Worm (Caenorhabditis elegans) whole organism, L4 larva: Measurements from ENCODE around the gene aly-2.

Experiments
- D1046.2 ChIP-seq: fragments of 200-800 bp; sonication (Bioruptor generic); IDR thresholded peaks from 2 replicates; pipeline ENCODE4 v1.3.6; 2022; ENCODE audit warnings: missing genetic modification characterization, missing compliant biosample characterization
- F37D6.2 ChIP-seq: sonication (generic microtip); optimal IDR thresholded peaks from 2 replicates; lab custom pipeline; 2016; ENCODE audit warnings: mild to moderate bottlenecking, missing genetic modification characterization, missing compliant biosample characterization
- aly-2 ChIP-seq: sonication (generic microtip); optimal IDR thresholded peaks from 2 replicates; lab custom pipeline; 2018; ENCODE audit warnings: missing biosample characterization, missing genetic modification characterization
- arid-1 ChIP-seq: fragments of 200-800 bp; sonication (Bioruptor generic); conservative IDR thresholded peaks from 2 replicates; pipeline ENCODE4 v1.3.6; 2022; ENCODE audit warnings: missing genetic modification reagents, missing genetic modification characterization, missing compliant biosample characterization
- ceh-32 ChIP-seq: sonication (generic microtip); optimal IDR thresholded peaks from 2 replicates; lab custom pipeline; 2016; ENCODE audit warnings: mild to moderate bottlenecking, missing genetic modification characterization, missing compliant biosample characterization; ENCODE audit not compliant: poor library complexity
- ceh-44 ChIP-seq: fragments of 200-800 bp; sonication (Bioruptor generic); IDR thresholded peaks from 2 replicates; pipeline ENCODE4 v1.3.6; 2022; ENCODE audit warnings: missing genetic modification reagents, missing genetic modification characterization, missing compliant biosample characterization
- daf-12 ChIP-seq: fragments of 150-350 bp; optimal IDR thresholded peaks from 2 replicates; lab custom pipeline; 2014; ENCODE audit warnings: missing biosample characterization, missing genetic modification reagents, missing genetic modification characterization
- daf-16 ChIP-seq, 3 experiments: sonication (generic microtip); optimal IDR thresholded peaks; 2 replicates each; lab custom pipeline; 2016 to 2017; ENCODE audit warnings: missing genetic modification characterization in 3 of 3, missing genetic modification reagents in 3 of 3, mild to moderate bottlenecking in 2 of 3, missing compliant biosample characterization in 2 of 3, missing biosample characterization in 1 of 3, moderate library complexity in 1 of 3
- daf-19 ChIP-seq: fragments of 200-800 bp; sonication (Bioruptor generic); conservative IDR thresholded peaks from 2 replicates; pipeline ENCODE4 v1.3.6; 2022; ENCODE audit warnings: missing genetic modification characterization, missing compliant biosample characterization
- dmd-6 ChIP-seq: fragments of 200-800 bp; sonication (Bioruptor generic); IDR thresholded peaks from 2 replicates; pipeline ENCODE4 v1.3.6; 2022; ENCODE audit warnings: missing genetic modification reagents, missing genetic modification characterization, missing compliant biosample characterization
- dve-1 ChIP-seq: sonication (generic microtip); optimal IDR thresholded peaks from 2 replicates; lab custom pipeline; 2017; ENCODE audit warnings: antibody characterized with exemption, mild to moderate bottlenecking, missing genetic modification characterization, missing compliant biosample characterization; ENCODE audit not compliant: insufficient read depth
- egl-27 ChIP-seq: sonication (generic microtip); optimal IDR thresholded peaks from 3 replicates; lab custom pipeline; 2017; ENCODE audit warnings: missing biosample characterization, missing genetic modification reagents, missing genetic modification characterization
- egl-43 ChIP-seq: fragments of 200-800 bp; sonication (Bioruptor generic); IDR thresholded peaks from 2 replicates; pipeline ENCODE4 v1.3.6; 2022; ENCODE audit warnings: missing genetic modification reagents, missing genetic modification characterization, missing compliant biosample characterization
- fos-1 ChIP-seq: fragments of 150-350 bp; optimal IDR thresholded peaks from 2 replicates; lab custom pipeline; 2014; ENCODE audit warnings: missing biosample characterization, missing genetic modification characterization
- hif-1 ChIP-seq, 2 experiments: sonication (generic microtip); optimal IDR thresholded peaks; 2 replicates each; lab custom pipeline; 2016 to 2017; ENCODE audit warnings: missing compliant biosample characterization in 2 of 2, missing genetic modification characterization in 2 of 2, missing genetic modification reagents in 2 of 2, missing genotype in 2 of 2, mild to moderate bottlenecking in 1 of 2
- hlh-11 ChIP-seq: fragments of 200-800 bp; sonication (Bioruptor generic); optimal IDR thresholded peaks from 2 replicates; lab custom pipeline; 2018; ENCODE audit warnings: mild to moderate bottlenecking, missing genetic modification characterization, missing compliant biosample characterization
- hlh-30 ChIP-seq: sonication (generic microtip); optimal IDR thresholded peaks from 2 replicates; lab custom pipeline; 2017; ENCODE audit warnings: antibody characterized with exemption, mild to moderate bottlenecking, missing genetic modification characterization, missing compliant biosample characterization; ENCODE audit not compliant: insufficient read depth
- hmg-1.1 ChIP-seq: fragments of 200-800 bp; sonication (Bioruptor generic); IDR thresholded peaks from 2 replicates; pipeline ENCODE4 v1.3.6; 2022; ENCODE audit warnings: missing genetic modification reagents, missing genetic modification characterization, missing compliant biosample characterization
- lim-7 ChIP-seq: fragments of 200-800 bp; sonication (Bioruptor generic); IDR thresholded peaks from 2 replicates; pipeline ENCODE4 v1.3.6; 2022; ENCODE audit warnings: missing genetic modification characterization, missing compliant biosample characterization
- lin-1 ChIP-seq: fragments of 200-800 bp; sonication (Bioruptor generic); IDR thresholded peaks from 2 replicates; pipeline ENCODE4 v1.3.6; 2022; ENCODE audit warnings: missing genetic modification reagents, missing genetic modification characterization, missing compliant biosample characterization
- lin-13 ChIP-seq: fragments of 150-350 bp; optimal IDR thresholded peaks from 2 replicates; lab custom pipeline; 2014; ENCODE audit warnings: missing biosample characterization, missing genetic modification reagents, missing genetic modification characterization
- lir-3 ChIP-seq: sonication (generic microtip); optimal IDR thresholded peaks from 2 replicates; lab custom pipeline; 2016; ENCODE audit warnings: mild to moderate bottlenecking, missing genetic modification characterization, missing compliant biosample characterization
- lsy-2 ChIP-seq, 2 experiments: fragments of 150-350 bp in 1 of 2; sonication (generic microtip) in 1 of 2; optimal IDR thresholded peaks; 2 replicates each; lab custom pipeline; 2014 to 2017; ENCODE audit warnings: missing biosample characterization in 2 of 2, missing genetic modification characterization in 2 of 2
- mdl-1 ChIP-seq, 2 experiments: fragments of 150-350 bp in 1 of 2; sonication (generic microtip) in 1 of 2; optimal IDR thresholded peaks; 2 replicates each; lab custom pipeline; 2014 to 2017; ENCODE audit warnings: missing biosample characterization in 2 of 2, missing genetic modification characterization in 2 of 2
- mdt-29 ChIP-seq: fragments of 200-800 bp; sonication (Bioruptor generic); IDR thresholded peaks from 2 replicates; pipeline ENCODE4 v1.3.6; 2022; ENCODE audit warnings: missing genetic modification reagents, missing genetic modification characterization, missing compliant biosample characterization
- mep-1 ChIP-seq: fragments of 150-350 bp; sonication (generic microtip); optimal IDR thresholded peaks from 3 replicates; lab custom pipeline; 2014; ENCODE audit warnings: missing biosample characterization, missing genetic modification characterization
- mes-2 ChIP-seq: sonication (generic microtip); optimal IDR thresholded peaks from 2 replicates; lab custom pipeline; 2016; ENCODE audit warnings: missing genotype, mild to moderate bottlenecking, missing genetic modification characterization, missing compliant biosample characterization; ENCODE audit not compliant: poor library complexity, severe bottlenecking
- mxl-3 ChIP-seq: fragments of 200-800 bp; sonication (Bioruptor generic); optimal IDR thresholded peaks from 2 replicates; lab custom pipeline; 2018; ENCODE audit warnings: mild to moderate bottlenecking, missing genetic modification characterization, missing compliant biosample characterization
- nhr-10 ChIP-seq: fragments of 150-350 bp; optimal IDR thresholded peaks from 2 replicates; lab custom pipeline; 2014; ENCODE audit warnings: missing biosample characterization, missing genetic modification characterization
- nhr-102 ChIP-seq: sonication (generic microtip); optimal IDR thresholded peaks from 2 replicates; lab custom pipeline; 2016; ENCODE audit warnings: mild to moderate bottlenecking, missing genetic modification characterization, moderate library complexity, missing compliant biosample characterization
- nhr-25 ChIP-seq: sonication (generic microtip); optimal IDR thresholded peaks from 2 replicates; lab custom pipeline; 2017; ENCODE audit warnings: missing genetic modification characterization, mild to moderate bottlenecking, missing compliant biosample characterization, antibody characterized with exemption, moderate library complexity, borderline replicate concordance; ENCODE audit not compliant: insufficient read depth
- nhr-28 ChIP-seq: fragments of 150-350 bp; optimal IDR thresholded peaks from 2 replicates; lab custom pipeline; 2014; ENCODE audit warnings: missing biosample characterization, missing genetic modification characterization
- nhr-48 ChIP-seq: sonication (generic microtip); optimal IDR thresholded peaks from 2 replicates; lab custom pipeline; 2016; ENCODE audit warnings: mild to moderate bottlenecking, missing genetic modification characterization, missing compliant biosample characterization
- nhr-6 ChIP-seq: fragments of 150-350 bp; optimal IDR thresholded peaks from 2 replicates; lab custom pipeline; 2014; ENCODE audit warnings: missing biosample characterization, missing genetic modification characterization
- nhr-77 ChIP-seq: fragments of 150-350 bp; optimal IDR thresholded peaks from 2 replicates; lab custom pipeline; 2014; ENCODE audit warnings: missing biosample characterization, missing genetic modification characterization
- pha-4 ChIP-seq, 2 experiments: fragments of 150-350 bp in 1 of 2; fragments of 200-800 bp in 1 of 2; sonication (Bioruptor generic) in 1 of 2; IDR thresholded peaks in 1 of 2; optimal IDR thresholded peaks in 1 of 2; 2 replicates each; pipeline versions ENCODE4 v1.3.6 to Lab custom; 2014 to 2022; ENCODE audit warnings: missing genetic modification characterization in 2 of 2, missing genetic modification reagents in 2 of 2, missing biosample characterization in 1 of 2, missing compliant biosample characterization in 1 of 2
- php-3 ChIP-seq: fragments of 200-800 bp; sonication (Bioruptor generic); IDR thresholded peaks from 2 replicates; pipeline ENCODE4 v1.3.6; 2022; ENCODE audit warnings: missing genetic modification reagents, missing genetic modification characterization, missing compliant biosample characterization
- pqm-1 ChIP-seq: sonication (generic microtip); optimal IDR thresholded peaks from 2 replicates; lab custom pipeline; 2017; ENCODE audit warnings: missing biosample characterization, missing genetic modification characterization
- spr-1 ChIP-seq: sonication (generic microtip); optimal IDR thresholded peaks from 2 replicates; lab custom pipeline; 2016; ENCODE audit warnings: mild to moderate bottlenecking, missing genetic modification characterization, missing compliant biosample characterization
- tra-1 ChIP-seq: fragments of 200-800 bp; sonication (Bioruptor generic); IDR thresholded peaks from 2 replicates; pipeline ENCODE4 v1.3.6; 2022; ENCODE audit warnings: missing genetic modification reagents, missing genetic modification characterization, missing compliant biosample characterization
- unc-39 ChIP-seq: sonication (generic microtip); optimal IDR thresholded peaks from 2 replicates; lab custom pipeline; 2017; ENCODE audit warnings: missing biosample characterization, missing genetic modification characterization
- unc-62 ChIP-seq, 3 experiments: fragments of 150-350 bp in 1 of 3; sonication (generic microtip); optimal IDR thresholded peaks in 2 of 3; peaks in 1 of 3; 1 replicate in 1 of 3; 2 replicates in 2 of 3; lab custom pipeline; 2014 to 2017; ENCODE audit warnings: missing biosample characterization in 3 of 3, missing genetic modification characterization in 3 of 3, missing genetic modification reagents in 3 of 3, missing genotype in 1 of 3
- vab-7 ChIP-seq: fragments of 200-800 bp; sonication (Bioruptor generic); IDR thresholded peaks from 2 replicates; pipeline ENCODE4 v1.3.6; 2022; ENCODE audit warnings: missing genetic modification reagents, missing genetic modification characterization, missing compliant biosample characterization
- zfp-3 ChIP-seq: fragments of 200-800 bp; sonication (Bioruptor generic); conservative IDR thresholded peaks from 2 replicates; pipeline ENCODE4 v1.3.6; 2022; ENCODE audit warnings: missing genetic modification reagents, missing genetic modification characterization, missing compliant biosample characterization

aly-2 gene

DNA sequence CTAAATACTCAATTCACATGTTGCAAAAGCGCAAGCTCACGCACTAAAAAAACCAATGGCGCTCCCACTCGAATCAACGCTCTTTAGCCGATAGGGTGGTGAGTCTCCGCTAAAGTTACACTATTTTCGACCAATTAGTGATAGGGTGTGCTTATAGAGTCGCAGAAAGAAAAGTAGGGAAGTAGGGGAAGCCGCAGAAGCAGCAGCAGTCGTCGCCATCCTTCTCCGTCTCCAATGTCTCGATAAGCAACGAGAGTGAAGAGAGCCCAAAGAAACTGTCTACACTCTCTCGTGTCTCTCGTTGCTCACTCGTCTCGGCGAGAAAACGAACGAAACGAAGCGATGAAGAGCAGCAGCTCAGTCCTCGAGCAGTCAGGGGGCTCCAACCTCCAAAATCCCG is 49.5 kb downstream of the aly-2 start (continued):
- TF ChIP-seq aly-2 (no peak), F37D6.2 (tag; lab: Kevin White, UChicago) (peak; percentile 16), spr-1 (no peak), egl-43 (GFP tag; lab: Robert Waterston, UW) (peak; percentile 82)

DNA sequence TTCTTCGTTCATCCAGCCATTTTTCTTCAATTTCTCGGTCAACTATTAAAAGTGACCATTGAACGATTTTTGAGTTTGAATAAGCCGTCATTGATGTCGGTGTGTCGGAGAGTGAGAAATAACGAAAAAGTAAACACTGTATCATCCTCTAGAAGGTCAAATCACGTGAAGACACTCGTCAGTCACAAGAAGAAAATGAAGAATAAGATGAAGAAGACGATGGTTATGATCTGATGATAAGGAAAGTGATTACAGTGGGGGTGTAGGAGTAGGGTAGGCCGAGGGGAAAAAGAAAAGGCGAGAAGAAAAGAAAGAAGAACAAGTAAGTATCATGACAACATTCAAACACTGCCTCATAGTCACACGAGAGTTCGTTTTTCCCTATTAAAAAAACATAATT is 50.9 kb downstream of the aly-2 start:
- TF ChIP-seq lsy-2 (tag; optimal IDR thresholded peaks at IDR 0.05; lab: Kevin White, UChicago): peak; percentile 44 to 58
- TF ChIP-seq nhr-6: peak; percentile 10
- peak; percentile 90 for TF ChIP-seq nhr-28 (tag; lab: Kevin White, UChicago)
- TF ChIP-seq php-3 (GFP tag; lab: Robert Waterston, UW): 0 out of 2 replicates have a peak, but pooled peaks have one; percentile 46
- 0 out of 2 replicates have a peak, but pooled peaks have one; percentile 34 for TF ChIP-seq zfp-3
- peak; percentile 31 for TF ChIP-seq mes-2 (tag; lab: Kevin White, UChicago)
- peak; percentile 75 for TF ChIP-seq nhr-77 (tag; lab: Kevin White, UChicago)
- peak; percentile 76 for TF ChIP-seq nhr-25 (tag; lab: Kevin White, UChicago)
- 0 out of 2 replicates have a peak, but pooled peaks have one; percentile 3 for TF ChIP-seq arid-1 (GFP tag; lab: Robert Waterston, UW)
- TF ChIP-seq egl-27 (tag; lab: Kevin White, UChicago): no peak
- TF ChIP-seq unc-62 (GFP tag; optimal IDR thresholded peaks at IDR 0.05 in 1 of 2; lab: Kevin White, UChicago): peak in 1 of 2 experiments; percentile 92
- TF ChIP-seq unc-62 (tag; optimal IDR thresholded peaks at IDR 0.05; lab: Kevin White, UChicago): no peak
- TF ChIP-seq pha-4 (GFP tag; IDR thresholded peaks at IDR 0.05; lab: Robert Waterston, UW): 0 out of 2 replicates have a peak, but pooled peaks have one; percentile 16
- peak; percentile 73 for TF ChIP-seq pha-4 (tag; optimal IDR thresholded peaks at IDR 0.05; lab: Kevin White, UChicago)
- TF ChIP-seq mdl-1 (tag; optimal IDR thresholded peaks at IDR 0.05; lab: Kevin White, UChicago): peak; percentile 30 to 75
- peak; percentile 31 for TF ChIP-seq pqm-1
- peak; percentile 88 for TF ChIP-seq dve-1 (tag; lab: Kevin White, UChicago)
- TF ChIP-seq daf-16 (GFP tag; optimal IDR thresholded peaks at IDR 0.05; lab: Kevin White, UChicago): no peak
- TF ChIP-seq daf-16 (tag; optimal IDR thresholded peaks at IDR 0.05; lab: Kevin White, UChicago): peak; percentile 87
- 0 out of 2 replicates have a peak, but pooled peaks have one; percentile 49 for TF ChIP-seq tra-1 (GFP tag; lab: Robert Waterston, UW)
- no peak for TF ChIP-seq unc-39 (tag; lab: Kevin White, UChicago)
- peak in 1 of 2 experiments; percentile 38 for TF ChIP-seq hif-1 (tag; optimal IDR thresholded peaks at IDR 0.05; lab: Kevin White, UChicago)
- peak; percentile 38 for TF ChIP-seq nhr-48 (tag; lab: Kevin White, UChicago)
- no peak for TF ChIP-seq D1046.2 (GFP tag; lab: Robert Waterston, UW)
- TF ChIP-seq nhr-10 (tag; lab: Kevin White, UChicago): peak; percentile 57
- no peak for TF ChIP-seq lir-3 (tag; lab: Kevin White, UChicago)
- TF ChIP-seq daf-19 (GFP tag; lab: Robert Waterston, UW): no peak
- TF ChIP-seq hlh-11 (tag; lab: Kevin White, UChicago): peak; percentile 88
- TF ChIP-seq hmg-1.1 (GFP tag; lab: Robert Waterston, UW): 0 out of 2 replicates have a peak, but pooled peaks have one; percentile 7
- TF ChIP-seq ceh-32: no peak
- peak; percentile 34 for TF ChIP-seq fos-1 (tag; lab: Kevin White, UChicago)
- TF ChIP-seq mep-1 (tag; lab: Kevin White, UChicago): peak; percentile 79
- TF ChIP-seq vab-7 (GFP tag; lab: Robert Waterston, UW): no peak
- TF ChIP-seq nhr-102 (tag; lab: Kevin White, UChicago): peak; percentile 27
- TF ChIP-seq lim-7 (GFP tag; lab: Robert Waterston, UW): no peak
- TF ChIP-seq ceh-44: no peak
- TF ChIP-seq lin-13 (GFP tag; lab: Kevin White, UChicago): peak; percentile 6
- TF ChIP-seq mxl-3 (GFP tag; lab: Kevin White, UChicago): peak; percentile 49
- peak; percentile 97 for TF ChIP-seq hlh-30 (tag; lab: Kevin White, UChicago)
- 0 out of 2 replicates have a peak, but pooled peaks have one; percentile 29 for TF ChIP-seq lin-1 (GFP tag; lab: Robert Waterston, UW)
- TF ChIP-seq daf-12: no peak
- TF ChIP-seq dmd-6 (GFP tag; lab: Robert Waterston, UW): peak; percentile 72
- peak; percentile 75 for TF ChIP-seq mdt-29 (GFP tag; lab: Robert Waterston, UW)
